Worm (Caenorhabditis elegans): ENCODE measurements around the gene C54D10.10.

C54D10.10 gene

DNA sequence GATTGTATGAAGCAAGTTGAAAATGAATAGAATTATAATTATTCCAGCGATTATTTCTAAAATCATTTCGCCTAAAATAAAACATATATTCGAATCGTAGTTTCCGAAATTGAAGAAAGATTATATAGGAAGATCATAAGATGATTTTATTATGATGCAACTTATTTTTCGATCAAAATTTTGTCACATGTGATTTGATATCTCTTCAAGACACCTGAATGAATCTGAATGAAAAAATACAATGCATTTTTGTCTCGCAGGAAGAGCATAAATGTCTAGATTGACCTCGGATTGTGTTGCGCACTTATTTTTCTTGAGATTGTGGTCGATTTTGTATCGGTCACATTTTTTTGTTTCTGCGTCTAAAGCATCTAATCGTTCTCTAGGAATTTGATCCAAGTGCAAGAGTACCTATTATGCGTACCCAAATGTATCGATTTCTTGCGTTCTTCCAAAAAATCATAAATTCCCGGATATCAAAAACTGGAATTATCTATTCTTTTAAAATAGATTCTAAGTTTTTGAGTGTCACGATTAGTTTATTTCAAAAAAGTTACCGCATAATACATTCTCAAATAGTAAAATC is 39.3 kb downstream of the C54D10.10 start, which contains the start of gene hrg-2:
Gene hrg-2, minus strand, starts transcription at position 98 of the 586 bp plus-strand sequence.
- TF ChIP-seq ceh-13 (GFP tag; optimal IDR thresholded peaks at IDR 0.05) (no peak), hmg-4 (GFP tag; optimal IDR thresholded peaks at IDR 0.05) (no peak), ama-1 (optimal IDR thresholded peaks at IDR 0.05) (no peak), aly-1 (tag; optimal IDR thresholded peaks at IDR 0.05) (no peak), ceh-36 (tag; optimal IDR thresholded peaks at IDR 0.05) (no peak), scrt-1 (GFP tag; IDR thresholded peaks at IDR 0.05) (no peak), hnd-1 (tag; optimal IDR thresholded peaks at IDR 0.05) (no peak), sea-1 (GFP tag; conservative IDR thresholded peaks at IDR 0.05) (no peak), flt-1 (GFP tag; IDR thresholded peaks at IDR 0.05) (no peak)

DNA sequence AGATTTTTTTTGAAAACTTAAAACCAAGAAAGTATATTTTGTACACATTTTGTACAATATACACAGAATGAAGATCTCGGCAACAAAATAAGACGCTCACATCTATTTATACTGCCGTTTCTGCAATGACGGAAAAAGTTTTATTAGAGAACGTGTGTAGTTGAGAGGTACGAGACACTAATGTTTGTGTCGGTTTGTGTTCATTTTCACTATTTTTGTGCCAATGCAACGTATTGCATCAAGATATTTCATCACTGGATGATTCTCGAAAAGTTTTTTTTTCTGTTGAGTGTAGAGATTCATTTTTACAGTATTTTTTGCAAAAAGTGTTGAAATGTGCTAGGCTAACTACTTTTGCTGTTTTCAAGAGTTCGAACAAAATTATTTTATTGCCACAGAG is 40.8 kb downstream of the C54D10.10 start:
- TF ChIP-seq aly-1 (tag; optimal IDR thresholded peaks at IDR 0.05), result no peak
- TF ChIP-seq scrt-1 (GFP tag; IDR thresholded peaks at IDR 0.05), result no peak
- no peak for TF ChIP-seq hmbx-1 (tag; optimal IDR thresholded peaks at IDR 0.05)
- TF ChIP-seq tbx-37 (GFP tag; conservative IDR thresholded peaks at IDR 0.05), result no peak
- no peak for TF ChIP-seq tra-4 (tag; optimal IDR thresholded peaks at IDR 0.05)
- TF ChIP-seq hnd-1 (tag; optimal IDR thresholded peaks at IDR 0.05), result no peak
- no peak for TF ChIP-seq pes-1 (GFP tag; IDR thresholded peaks at IDR 0.05)
- no peak for TF ChIP-seq flt-1 (GFP tag; IDR thresholded peaks at IDR 0.05)
- no peak for TF ChIP-seq tbx-11 (GFP tag; IDR thresholded peaks at IDR 0.05)
- no peak for TF ChIP-seq ama-1 (optimal IDR thresholded peaks at IDR 0.05)
- TF ChIP-seq ets-7 (tag; optimal IDR thresholded peaks at IDR 0.05), result no peak
- no peak for TF ChIP-seq ceh-13 (GFP tag; optimal IDR thresholded peaks at IDR 0.05)
- TF ChIP-seq F13C5.2 (tag; optimal IDR thresholded peaks at IDR 0.05), result no peak
- no peak for TF ChIP-seq sea-1 (GFP tag; conservative IDR thresholded peaks at IDR 0.05)
- TF ChIP-seq ceh-36 (tag; optimal IDR thresholded peaks at IDR 0.05), result no peak

- TF ChIP-seq F13C5.2 (tag; optimal IDR thresholded peaks at IDR 0.05), result no peak
- no peak for TF ChIP-seq ceh-13 (GFP tag; optimal IDR thresholded peaks at IDR 0.05)
- no peak for TF ChIP-seq ama-1 (optimal IDR thresholded peaks at IDR 0.05)
- TF ChIP-seq ets-7 (tag; optimal IDR thresholded peaks at IDR 0.05), result no peak
- no peak for TF ChIP-seq scrt-1 (GFP tag; IDR thresholded peaks at IDR 0.05)
- no peak for TF ChIP-seq B0310.2 (tag; optimal IDR thresholded peaks at IDR 0.05)
- no peak for TF ChIP-seq aly-1 (tag; optimal IDR thresholded peaks at IDR 0.05)
These were observed 41.3 kb downstream of the C54D10.10 start, which contains the start of gene cdr-4 for ce11 chrV:12408525-12408924. Gene cdr-4, minus strand, starts transcription at chrV:12408625.

DNA sequence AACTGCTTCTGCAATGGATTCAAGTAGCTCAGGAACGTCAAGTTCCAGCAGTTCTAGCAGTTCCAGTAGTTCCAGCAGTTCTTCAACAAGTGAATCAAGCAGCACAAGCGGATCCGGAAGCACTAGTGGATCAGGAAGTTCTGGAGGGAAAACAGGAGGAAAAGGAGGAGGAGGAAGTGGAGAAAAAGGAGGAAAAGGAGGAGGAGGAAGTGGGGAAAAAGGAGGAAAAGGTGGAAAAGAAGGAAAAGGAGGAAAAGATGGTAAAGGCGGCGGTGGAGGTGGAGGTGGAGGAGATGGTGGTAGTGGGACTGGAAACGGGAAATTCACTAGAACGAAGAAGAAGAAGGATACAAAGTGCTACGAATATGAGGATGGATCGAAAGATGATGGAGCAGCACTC is 43.3 kb downstream of the C54D10.10 start:
- TF ChIP-seq B0310.2 (tag; optimal IDR thresholded peaks at IDR 0.05), result no peak
- TF ChIP-seq hmbx-1 (tag; optimal IDR thresholded peaks at IDR 0.05), result no peak
- TF ChIP-seq aly-1 (tag; optimal IDR thresholded peaks at IDR 0.05), result no peak
- TF ChIP-seq ceh-36 (tag; optimal IDR thresholded peaks at IDR 0.05), result no peak
- no peak for TF ChIP-seq hmg-4 (GFP tag; optimal IDR thresholded peaks at IDR 0.05)
- TF ChIP-seq sea-1 (GFP tag; conservative IDR thresholded peaks at IDR 0.05), result no peak
- no peak for TF ChIP-seq F13C5.2 (tag; optimal IDR thresholded peaks at IDR 0.05)
- no peak for TF ChIP-seq tra-4 (tag; optimal IDR thresholded peaks at IDR 0.05)
- TF ChIP-seq ama-1 (optimal IDR thresholded peaks at IDR 0.05), result no peak
- no peak for TF ChIP-seq tbx-37 (GFP tag; conservative IDR thresholded peaks at IDR 0.05)
- TF ChIP-seq flt-1 (GFP tag; IDR thresholded peaks at IDR 0.05), result no peak

DNA sequence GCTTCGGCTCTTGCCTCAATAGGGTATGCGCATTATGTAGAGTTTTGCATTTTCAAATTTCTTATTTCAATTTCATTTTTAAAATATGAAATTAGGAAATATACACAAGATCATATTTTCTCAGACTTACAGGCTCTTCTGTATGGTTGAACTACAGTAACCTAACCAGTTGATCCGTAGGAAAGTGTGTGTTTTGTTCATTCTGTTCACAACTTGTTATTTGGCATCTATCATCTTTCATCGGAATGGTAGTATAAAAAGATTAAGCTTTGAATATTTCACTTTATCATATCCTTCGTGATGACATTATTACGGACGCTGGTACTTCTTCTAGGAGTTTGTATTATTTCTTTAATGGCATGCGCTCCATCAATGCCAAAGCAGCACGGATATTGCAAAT is 43.9 kb downstream of the C54D10.10 start, which contains the start of gene K01D12.10:
Gene K01D12.10, plus strand, starts transcription at position 301 of the 400 bp plus-strand sequence.
- no peak for TF ChIP-seq B0310.2 (tag; optimal IDR thresholded peaks at IDR 0.05)
- no peak for TF ChIP-seq scrt-1 (GFP tag; IDR thresholded peaks at IDR 0.05)
- no peak for TF ChIP-seq tbx-37 (GFP tag; conservative IDR thresholded peaks at IDR 0.05)
- TF ChIP-seq ama-1 (optimal IDR thresholded peaks at IDR 0.05), result no peak
- TF ChIP-seq ceh-13 (GFP tag; optimal IDR thresholded peaks at IDR 0.05), result no peak
- TF ChIP-seq hmbx-1 (tag; optimal IDR thresholded peaks at IDR 0.05), result no peak
- no peak for TF ChIP-seq hnd-1 (tag; optimal IDR thresholded peaks at IDR 0.05)
- no peak for TF ChIP-seq aly-1 (tag; optimal IDR thresholded peaks at IDR 0.05)
- TF ChIP-seq ets-7 (tag; optimal IDR thresholded peaks at IDR 0.05), result no peak
- no peak for TF ChIP-seq tbx-11 (GFP tag; IDR thresholded peaks at IDR 0.05)
- no peak for TF ChIP-seq ceh-36 (tag; optimal IDR thresholded peaks at IDR 0.05)
- TF ChIP-seq tra-4 (tag; optimal IDR thresholded peaks at IDR 0.05), result no peak
- TF ChIP-seq hmg-4 (GFP tag; optimal IDR thresholded peaks at IDR 0.05), result no peak
- no peak for TF ChIP-seq flt-1 (GFP tag; IDR thresholded peaks at IDR 0.05)
- TF ChIP-seq sea-1 (GFP tag; conservative IDR thresholded peaks at IDR 0.05), result no peak

DNA sequence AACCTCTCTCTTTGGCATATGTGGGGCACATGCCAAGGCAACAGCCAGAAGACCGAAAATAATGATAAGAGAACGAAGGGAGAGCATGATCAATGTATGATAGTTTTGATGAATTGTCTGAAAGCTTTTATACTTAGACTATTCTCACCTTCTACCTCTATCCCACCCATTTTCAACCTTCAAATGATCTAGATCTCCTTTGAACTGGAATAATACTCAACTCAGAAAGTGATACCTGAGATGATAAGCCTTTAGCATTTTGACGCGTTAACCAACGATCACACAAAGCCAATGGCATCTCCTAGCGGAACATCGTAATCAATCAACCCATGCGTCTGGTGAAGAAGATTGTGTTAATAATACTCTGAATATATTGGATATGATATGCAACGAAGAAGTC is 45.3 kb downstream of the C54D10.10 start, which contains the start of gene K01D12.9:
Gene K01D12.9, minus strand, starts transcription at position 101 of the 400 bp plus-strand sequence.
- TF ChIP-seq tbx-11 (GFP tag; IDR thresholded peaks at IDR 0.05) (no peak), F13C5.2 (tag; optimal IDR thresholded peaks at IDR 0.05) (no peak), ama-1 (optimal IDR thresholded peaks at IDR 0.05) (no peak), scrt-1 (GFP tag; IDR thresholded peaks at IDR 0.05) (no peak), hnd-1 (tag; optimal IDR thresholded peaks at IDR 0.05) (no peak), tra-4 (tag; optimal IDR thresholded peaks at IDR 0.05) (no peak), ceh-13 (GFP tag; optimal IDR thresholded peaks at IDR 0.05) (no peak), sea-1 (GFP tag; conservative IDR thresholded peaks at IDR 0.05) (no peak), B0310.2 (tag; optimal IDR thresholded peaks at IDR 0.05) (no peak), hmbx-1 (tag; optimal IDR thresholded peaks at IDR 0.05) (no peak), ceh-36 (tag; optimal IDR thresholded peaks at IDR 0.05) (no peak), tbx-37 (GFP tag; conservative IDR thresholded peaks at IDR 0.05) (no peak), hmg-4 (GFP tag; optimal IDR thresholded peaks at IDR 0.05) (no peak), aly-1 (tag; optimal IDR thresholded peaks at IDR 0.05) (no peak), pes-1 (GFP tag; IDR thresholded peaks at IDR 0.05) (no peak), ets-7 (tag; optimal IDR thresholded peaks at IDR 0.05) (no peak)

- TF ChIP-seq ets-7 (tag; optimal IDR thresholded peaks at IDR 0.05) (no peak), aly-1 (tag; optimal IDR thresholded peaks at IDR 0.05) (no peak), ama-1 (optimal IDR thresholded peaks at IDR 0.05) (no peak), tbx-37 (GFP tag; conservative IDR thresholded peaks at IDR 0.05) (no peak), hmbx-1 (tag; optimal IDR thresholded peaks at IDR 0.05) (no peak), scrt-1 (GFP tag; IDR thresholded peaks at IDR 0.05) (no peak), ceh-36 (tag; optimal IDR thresholded peaks at IDR 0.05) (no peak), B0310.2 (tag; optimal IDR thresholded peaks at IDR 0.05) (no peak), tra-4 (tag; optimal IDR thresholded peaks at IDR 0.05) (no peak), hnd-1 (tag; optimal IDR thresholded peaks at IDR 0.05) (no peak), pes-1 (GFP tag; IDR thresholded peaks at IDR 0.05) (no peak), sea-1 (GFP tag; conservative IDR thresholded peaks at IDR 0.05) (no peak), hmg-4 (GFP tag; optimal IDR thresholded peaks at IDR 0.05) (no peak), F13C5.2 (tag; optimal IDR thresholded peaks at IDR 0.05) (no peak), tbx-11 (GFP tag; IDR thresholded peaks at IDR 0.05) (no peak), ceh-13 (GFP tag; optimal IDR thresholded peaks at IDR 0.05) (no peak), flt-1 (GFP tag; IDR thresholded peaks at IDR 0.05) (no peak)
These were observed 47.4 kb downstream of the C54D10.10 start, which contains the start of gene K01D12.8 for ce11 chrV:12402355-12402754. Gene K01D12.8, plus strand, starts transcription at chrV:12402655.
